Worm (Caenorhabditis elegans) whole organism, mixed stage, embryonic: ENCODE results near the gene cox-10.

Source experiments
- M03D4.4 ChIP-seq: sonication (generic microtip); optimal IDR thresholded peaks from 2 replicates; lab custom pipeline; 2017; ENCODE audit warnings: mild to moderate bottlenecking, missing genetic modification characterization, missing compliant biosample characterization
- blmp-1 ChIP-seq: fragments of 150-350 bp; optimal IDR thresholded peaks from 2 replicates; lab custom pipeline; 2014; ENCODE audit warnings: missing biosample characterization, missing genetic modification characterization
- ces-1 ChIP-seq: fragments of 150-350 bp; optimal IDR thresholded peaks from 2 replicates; lab custom pipeline; 2014; ENCODE audit warnings: missing biosample characterization, missing genetic modification reagents, missing genetic modification characterization
- elt-1 ChIP-seq: sonication (generic microtip); optimal IDR thresholded peaks from 2 replicates; lab custom pipeline; 2017; ENCODE audit warnings: missing genetic modification characterization, mild to moderate bottlenecking, missing compliant biosample characterization, antibody characterized with exemption, moderate library complexity, borderline replicate concordance; ENCODE audit not compliant: insufficient read depth
- elt-3 ChIP-seq: fragments of 150-350 bp; optimal IDR thresholded peaks from 2 replicates; lab custom pipeline; 2014; ENCODE audit warnings: missing biosample characterization, missing genetic modification characterization
- lin-13 ChIP-seq: fragments of 150-350 bp; optimal IDR thresholded peaks from 2 replicates; lab custom pipeline; 2014; ENCODE audit warnings: missing biosample characterization, missing genetic modification characterization
- lsy-2 ChIP-seq: fragments of 150-350 bp; optimal IDR thresholded peaks from 2 replicates; lab custom pipeline; 2014; ENCODE audit warnings: missing biosample characterization, missing genetic modification characterization
- nhr-12 ChIP-seq: fragments of 150-350 bp; optimal IDR thresholded peaks from 2 replicates; lab custom pipeline; 2014; ENCODE audit warnings: missing biosample characterization, missing genetic modification characterization
- nhr-76 ChIP-seq: sonication (generic microtip); optimal IDR thresholded peaks from 2 replicates; lab custom pipeline; 2017; ENCODE audit warnings: missing biosample characterization, missing genetic modification characterization
- pha-4 ChIP-seq: fragments of 150-350 bp; optimal IDR thresholded peaks from 2 replicates; lab custom pipeline; 2018; ENCODE audit warnings: missing biosample characterization, missing genetic modification reagents, missing genetic modification characterization
- snpc-4 ChIP-seq: fragments of 150-350 bp; optimal IDR thresholded peaks from 2 replicates; lab custom pipeline; 2014; ENCODE audit warnings: missing biosample characterization, missing genetic modification characterization
- unc-39 ChIP-seq: fragments of 150-350 bp; optimal IDR thresholded peaks from 2 replicates; lab custom pipeline; 2014; ENCODE audit warnings: missing biosample characterization, missing genetic modification characterization
- unc-62 ChIP-seq: fragments of 150-350 bp; optimal IDR thresholded peaks from 2 replicates; lab custom pipeline; 2014; ENCODE audit warnings: missing biosample characterization, missing genetic modification reagents, missing genetic modification characterization
- ztf-11 ChIP-seq: fragments of 150-350 bp; optimal IDR thresholded peaks from 2 replicates; lab custom pipeline; 2014; ENCODE audit warnings: missing biosample characterization, missing genetic modification characterization

DNA sequence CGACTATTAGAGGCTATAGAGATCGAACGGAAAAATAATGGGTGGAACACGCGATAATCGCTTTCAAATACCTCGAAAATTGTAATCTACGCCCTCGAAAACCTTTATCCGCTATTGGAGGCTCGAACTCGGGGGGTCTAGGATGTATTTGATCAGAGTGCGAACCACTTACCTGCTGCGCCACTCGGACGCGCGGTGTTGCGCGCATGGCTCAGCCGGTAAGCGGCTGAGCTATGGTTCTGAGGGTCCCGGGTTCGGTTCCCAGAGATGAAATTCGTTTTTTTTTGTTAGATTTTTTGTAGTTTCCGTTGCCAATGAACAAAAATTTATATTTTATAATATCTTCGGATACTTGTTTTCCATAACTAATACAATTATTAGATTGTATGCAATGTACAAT, 11.6 kb upstream of the cox-10 start:
- TF ChIP-seq ztf-11 (tag; lab: Kevin White, UChicago): no peak
- no peak for TF ChIP-seq nhr-76 (tag; lab: Kevin White, UChicago)
- TF ChIP-seq unc-62: no peak
- no peak for TF ChIP-seq elt-3
- TF ChIP-seq pha-4 (tag; lab: Kevin White, UChicago): no peak
- TF ChIP-seq blmp-1 (tag; lab: Kevin White, UChicago): no peak
- TF ChIP-seq snpc-4: no peak
- no peak for TF ChIP-seq lin-13 (tag; lab: Kevin White, UChicago)
- peak; percentile 16 for TF ChIP-seq ces-1 (GFP tag; lab: Kevin White, UChicago)
- TF ChIP-seq nhr-12: no peak
- TF ChIP-seq unc-39 (tag; lab: Kevin White, UChicago): no peak
- no peak for TF ChIP-seq elt-1 (tag; lab: Kevin White, UChicago)
- TF ChIP-seq lsy-2: no peak
- TF ChIP-seq M03D4.4: no peak
